Worm (Caenorhabditis elegans) whole organism, L3 larva: ENCODE results near the gene K04G11.3.

Experiments
- ZK546.5 ChIP-seq: sonication (generic microtip); optimal IDR thresholded peaks from 2 replicates; lab custom pipeline; 2017; ENCODE audit warnings: missing biosample characterization, missing genetic modification characterization
- aly-2 ChIP-seq: fragments of 150-350 bp; optimal IDR thresholded peaks from 2 replicates; lab custom pipeline; 2014; ENCODE audit warnings: missing biosample characterization, missing genetic modification characterization
- ama-1 ChIP-seq: fragments of 150-350 bp; optimal IDR thresholded peaks from 2 replicates; lab custom pipeline; 2018
- ceh-16 ChIP-seq: sonication (generic microtip); optimal IDR thresholded peaks from 2 replicates; lab custom pipeline; 2017; ENCODE audit warnings: missing biosample characterization, missing genetic modification characterization
- ceh-28 ChIP-seq: fragments of 150-350 bp; optimal IDR thresholded peaks from 2 replicates; lab custom pipeline; 2014; ENCODE audit warnings: missing biosample characterization, missing genetic modification reagents, missing genetic modification characterization
- ceh-9 ChIP-seq: sonication (generic microtip); optimal IDR thresholded peaks from 2 replicates; lab custom pipeline; 2018; ENCODE audit warnings: missing biosample characterization, missing genetic modification characterization
- daf-12 ChIP-seq: fragments of 150-350 bp; optimal IDR thresholded peaks from 2 replicates; lab custom pipeline; 2014; ENCODE audit warnings: missing biosample characterization, missing genetic modification reagents, missing genetic modification characterization
- egl-27 ChIP-seq: sonication (generic microtip); optimal IDR thresholded peaks from 4 replicates; lab custom pipeline; 2017; ENCODE audit warnings: missing biosample characterization, missing genetic modification reagents, missing genetic modification characterization
- egl-5 ChIP-seq: fragments of 150-350 bp; optimal IDR thresholded peaks from 2 replicates; lab custom pipeline; 2017; ENCODE audit warnings: missing biosample characterization, missing genetic modification reagents, missing genetic modification characterization, inconsistent platforms
- elt-2 ChIP-seq: sonication (generic microtip); optimal IDR thresholded peaks from 2 replicates; lab custom pipeline; 2016; ENCODE audit warnings: missing genetic modification reagents, mild to moderate bottlenecking, missing genetic modification characterization, missing compliant biosample characterization
- eor-1 ChIP-seq, 2 experiments: fragments of 150-350 bp; optimal IDR thresholded peaks; 2 replicates each; lab custom pipeline; 2014 to 2018; ENCODE audit warnings: missing biosample characterization in 2 of 2, missing genetic modification characterization in 2 of 2
- fkh-10 ChIP-seq: sonication (generic microtip); optimal IDR thresholded peaks from 2 replicates; lab custom pipeline; 2017; ENCODE audit warnings: missing biosample characterization, missing genetic modification reagents, missing genetic modification characterization
- fkh-2 ChIP-seq: fragments of 150-350 bp; optimal IDR thresholded peaks from 2 replicates; lab custom pipeline; 2014; ENCODE audit warnings: missing biosample characterization, missing genetic modification reagents, missing genetic modification characterization
- hmg-11 ChIP-seq: sonication (generic microtip); optimal IDR thresholded peaks from 2 replicates; lab custom pipeline; 2016; ENCODE audit warnings: missing genetic modification characterization, missing compliant biosample characterization
- jun-1 ChIP-seq: fragments of 150-350 bp; optimal IDR thresholded peaks from 2 replicates; lab custom pipeline; 2014; ENCODE audit warnings: missing biosample characterization, missing genetic modification reagents, missing genetic modification characterization
- lin-15B ChIP-seq: fragments of 150-350 bp; optimal IDR thresholded peaks from 2 replicates; lab custom pipeline; 2014; ENCODE audit warnings: missing biosample characterization, missing genetic modification characterization
- lin-39 ChIP-seq: fragments of 150-350 bp; optimal IDR thresholded peaks from 2 replicates; lab custom pipeline; 2018; ENCODE audit warnings: missing biosample characterization, missing genetic modification reagents, missing genetic modification characterization
- lsy-12 ChIP-seq: sonication (generic microtip); optimal IDR thresholded peaks from 2 replicates; lab custom pipeline; 2016; ENCODE audit warnings: mild to moderate bottlenecking, missing genetic modification characterization, missing compliant biosample characterization
- mdl-1 ChIP-seq: fragments of 150-350 bp; optimal IDR thresholded peaks from 2 replicates; lab custom pipeline; 2014; ENCODE audit warnings: missing biosample characterization, missing genetic modification characterization
- nhr-12 ChIP-seq: fragments of 150-350 bp; optimal IDR thresholded peaks from 2 replicates; lab custom pipeline; 2014; ENCODE audit warnings: missing biosample characterization, missing genetic modification characterization
- nhr-237 ChIP-seq: fragments of 150-350 bp; optimal IDR thresholded peaks from 2 replicates; lab custom pipeline; 2014; ENCODE audit warnings: missing biosample characterization, missing genetic modification characterization
- nhr-76 ChIP-seq: fragments of 150-350 bp; sonication (generic microtip); optimal IDR thresholded peaks from 5 replicates; lab custom pipeline; 2014; ENCODE audit warnings: missing biosample characterization, missing genetic modification characterization
- pqm-1 ChIP-seq: fragments of 150-350 bp; optimal IDR thresholded peaks from 2 replicates; lab custom pipeline; 2017; ENCODE audit warnings: missing biosample characterization, missing genetic modification characterization, inconsistent platforms
- skn-1 ChIP-seq: fragments of 150-350 bp; optimal IDR thresholded peaks from 2 replicates; lab custom pipeline; 2014; ENCODE audit warnings: missing biosample characterization, missing genetic modification characterization
- snpc-4 ChIP-seq: fragments of 150-350 bp; optimal IDR thresholded peaks from 2 replicates; lab custom pipeline; 2014; ENCODE audit warnings: missing biosample characterization, missing genetic modification characterization
- unc-62 ChIP-seq: fragments of 150-350 bp; sonication (generic microtip); optimal IDR thresholded peaks from 4 replicates; lab custom pipeline; 2014; ENCODE audit warnings: missing biosample characterization, missing genetic modification reagents, missing genetic modification characterization
- ztf-4 ChIP-seq: fragments of 150-350 bp; optimal IDR thresholded peaks from 2 replicates; lab custom pipeline; 2014; ENCODE audit warnings: missing biosample characterization, missing genetic modification characterization

The K04G11.3 gene

DNA sequence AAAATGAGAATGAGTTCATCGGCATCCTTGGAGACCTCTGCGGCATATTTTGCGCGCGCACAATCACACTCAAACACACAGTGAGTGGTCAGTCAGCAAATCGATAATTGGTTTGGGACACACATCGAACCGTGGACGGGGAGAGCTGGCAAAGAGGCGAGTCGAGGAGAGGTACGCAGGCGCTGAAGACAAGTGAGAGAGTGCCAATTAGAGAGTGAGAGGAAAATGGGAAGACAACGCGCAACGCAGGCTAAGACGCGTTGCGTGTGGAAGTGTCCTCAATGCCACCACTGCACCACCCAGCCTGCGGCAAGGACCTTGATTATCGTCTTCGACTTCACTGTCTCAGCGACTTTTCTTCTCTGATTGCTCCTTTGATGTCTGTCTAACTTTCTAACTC lies 50.3 kb downstream of the K04G11.3 start (continued):
- TF ChIP-seq ama-1 = no peak
- no peak for TF ChIP-seq nhr-76 (tag; lab: Kevin White, UChicago)
- TF ChIP-seq fkh-10 (GFP tag; lab: Kevin White, UChicago) = no peak
- no peak for TF ChIP-seq snpc-4
- peak; percentile 30 for TF ChIP-seq elt-2
- peak; percentile 96 for TF ChIP-seq lin-39
- TF ChIP-seq aly-2 (tag; lab: Kevin White, UChicago) = no peak
- peak; percentile 34 for TF ChIP-seq mdl-1 (tag; lab: Kevin White, UChicago)
- no peak for TF ChIP-seq nhr-12 (tag; lab: Kevin White, UChicago)
- no peak for TF ChIP-seq ztf-4 (tag; lab: Kevin White, UChicago)
- peak; percentile 69 for TF ChIP-seq skn-1 (tag; lab: Kevin White, UChicago)
- TF ChIP-seq hmg-11 (tag; lab: Kevin White, UChicago) = peak; percentile 87
- TF ChIP-seq ceh-16 (tag; lab: Kevin White, UChicago) = no peak
- TF ChIP-seq jun-1 (tag; lab: Kevin White, UChicago) = peak; percentile 50
- TF ChIP-seq eor-1 (tag; optimal IDR thresholded peaks at IDR 0.05; lab: Kevin White, UChicago) = no peak
- TF ChIP-seq daf-12 (tag; lab: Kevin White, UChicago) = no peak
- no peak for TF ChIP-seq fkh-2 (tag; lab: Kevin White, UChicago)
- no peak for TF ChIP-seq nhr-237 (tag; lab: Kevin White, UChicago)
- TF ChIP-seq ceh-9 (tag; lab: Kevin White, UChicago) = no peak
- TF ChIP-seq, all 47 proteins: peak for 19

DNA sequence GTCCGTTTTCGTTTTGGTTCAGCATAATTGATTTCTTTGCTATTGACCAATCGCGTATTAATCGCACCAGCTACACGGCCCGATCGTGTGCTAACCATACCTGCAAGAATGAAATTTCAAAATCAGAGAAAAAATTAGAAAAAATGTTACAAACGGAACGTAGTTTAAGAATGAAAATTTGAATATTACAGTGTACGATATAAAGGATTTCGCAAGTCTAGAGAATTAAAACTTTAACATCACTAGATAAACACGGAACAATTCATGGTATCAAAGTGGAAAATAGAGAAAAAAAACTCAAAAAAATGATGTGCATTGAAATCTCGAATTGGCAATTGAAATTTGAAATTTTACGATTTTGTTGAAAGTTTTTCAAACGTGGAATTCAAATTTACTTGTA lies 50.9 kb downstream of the K04G11.3 start, which contains the start of gene madd-3:
Gene madd-3 (minus strand): TSS at position 101 of the 400 bp plus-strand sequence.
- TF ChIP-seq eor-1 (tag; optimal IDR thresholded peaks at IDR 0.05; lab: Kevin White, UChicago) (no peak), ceh-28 (no peak), hmg-11 (tag; lab: Kevin White, UChicago) (no peak), ztf-4 (tag; lab: Kevin White, UChicago) (no peak), egl-5 (tag; lab: Kevin White, UChicago) (no peak), fkh-10 (GFP tag; lab: Kevin White, UChicago) (no peak), nhr-237 (tag; lab: Kevin White, UChicago) (no peak), elt-2 (no peak), daf-12 (tag; lab: Kevin White, UChicago) (no peak), lsy-12 (no peak), lin-15B (tag; lab: Kevin White, UChicago) (no peak), pqm-1 (tag; lab: Kevin White, UChicago) (no peak), unc-62 (no peak), egl-27 (tag; lab: Kevin White, UChicago) (no peak), ZK546.5 (no peak), mdl-1 (tag; lab: Kevin White, UChicago) (no peak)
